Worm (Caenorhabditis elegans): Measurements from ENCODE around the gene C07G3.15.

Gene C07G3.15

ce11 chrV:3505745-3506144, 9.0 kb upstream of the C07G3.15 start:
- TF ChIP-seq him-1 (tag; optimal IDR thresholded peaks at IDR 0.05) (no peak), W03F9.2 (tag; optimal IDR thresholded peaks at IDR 0.05) (no peak), dao-5 (tag; optimal IDR thresholded peaks at IDR 0.05) (no peak)

- TF ChIP-seq W03F9.2 (tag; optimal IDR thresholded peaks at IDR 0.05) (no peak), him-1 (tag; optimal IDR thresholded peaks at IDR 0.05) (no peak), dao-5 (tag; optimal IDR thresholded peaks at IDR 0.05) (no peak)
These were observed 5.3 kb upstream of the C07G3.15 start, which contains the start of the genes C07G3.8 and C07G3.10 for ce11 chrV:3502038-3502437. Gene C07G3.8 (minus strand): TSS chrV:3502138. Gene C07G3.10 (plus strand): TSS chrV:3502307.

- no peak for TF ChIP-seq W03F9.2 (tag; optimal IDR thresholded peaks at IDR 0.05)
- no peak for TF ChIP-seq him-1 (tag; optimal IDR thresholded peaks at IDR 0.05)
- TF ChIP-seq dao-5 (tag; optimal IDR thresholded peaks at IDR 0.05), result no peak
These were observed 6.3 kb downstream of the C07G3.15 start, which contains the start of gene srbc-36 for ce11 chrV:3490435-3490834. Gene srbc-36 (minus strand): TSS chrV:3490535.

- no peak for TF ChIP-seq W03F9.2 (tag; optimal IDR thresholded peaks at IDR 0.05)
- no peak for TF ChIP-seq him-1 (tag; optimal IDR thresholded peaks at IDR 0.05)
These were observed 9.9 kb downstream of the C07G3.15 start, which contains the start of gene srbc-32 for ce11 chrV:3486857-3487256. Gene srbc-32 (minus strand): TSS chrV:3486957.

ce11 chrV:3484702-3485101, 12.1 kb downstream of the C07G3.15 start, which contains the start of gene srbc-33:
Gene srbc-33 (minus strand): TSS chrV:3484802.
- TF ChIP-seq W03F9.2 (tag; optimal IDR thresholded peaks at IDR 0.05) (no peak), dao-5 (tag; optimal IDR thresholded peaks at IDR 0.05) (no peak), him-1 (tag; optimal IDR thresholded peaks at IDR 0.05) (no peak)

ce11 chrV:3482550-3483002, 14.2 kb downstream of the C07G3.15 start, which contains the start of gene lys-7:
Gene lys-7 (minus strand): TSS chrV:3482600.
- TF ChIP-seq W03F9.2 (tag; optimal IDR thresholded peaks at IDR 0.05) (no peak), him-1 (tag; optimal IDR thresholded peaks at IDR 0.05) (no peak), dao-5 (tag; optimal IDR thresholded peaks at IDR 0.05) (no peak)

ce11 chrV:3480346-3480745, 16.4 kb downstream of the C07G3.15 start, which contains the start of gene srbc-30:
Gene srbc-30 (minus strand): TSS chrV:3480446.
- no peak for TF ChIP-seq him-1 (tag; optimal IDR thresholded peaks at IDR 0.05)

- TF ChIP-seq him-1 (tag; optimal IDR thresholded peaks at IDR 0.05), result no peak
- TF ChIP-seq dao-5 (tag; optimal IDR thresholded peaks at IDR 0.05), result no peak
- TF ChIP-seq W03F9.2 (tag; optimal IDR thresholded peaks at IDR 0.05), result no peak
These were observed 19.3 kb downstream of the C07G3.15 start, which contains the start of gene srbc-31 for ce11 chrV:3477496-3477895. Gene srbc-31 (minus strand): TSS chrV:3477596.

- no peak for TF ChIP-seq him-1 (tag; optimal IDR thresholded peaks at IDR 0.05)
- TF ChIP-seq dao-5 (tag; optimal IDR thresholded peaks at IDR 0.05), result no peak
- TF ChIP-seq W03F9.2 (tag; optimal IDR thresholded peaks at IDR 0.05), result no peak
These were observed 20.6 kb downstream of the C07G3.15 start for ce11 chrV:3476228-3476627.

- no peak for TF ChIP-seq him-1 (tag; optimal IDR thresholded peaks at IDR 0.05)
- no peak for TF ChIP-seq W03F9.2 (tag; optimal IDR thresholded peaks at IDR 0.05)
- TF ChIP-seq dao-5 (tag; optimal IDR thresholded peaks at IDR 0.05), result no peak
These were observed 21.8 kb downstream of the C07G3.15 start, which contains the start of gene oac-2 for ce11 chrV:3475021-3475420. Gene oac-2 (minus strand): TSS chrV:3475121.

ce11 chrV:3470782-3471181, 26.0 kb downstream of the C07G3.15 start, which contains the start of gene srbc-29:
Gene srbc-29 (minus strand): TSS chrV:3470882.
- no peak for TF ChIP-seq W03F9.2 (tag; optimal IDR thresholded peaks at IDR 0.05)
- TF ChIP-seq him-1 (tag; optimal IDR thresholded peaks at IDR 0.05), result no peak
- no peak for TF ChIP-seq dao-5 (tag; optimal IDR thresholded peaks at IDR 0.05)

- no peak for TF ChIP-seq dao-5 (tag; optimal IDR thresholded peaks at IDR 0.05)
- TF ChIP-seq W03F9.2 (tag; optimal IDR thresholded peaks at IDR 0.05), result no peak
- no peak for TF ChIP-seq him-1 (tag; optimal IDR thresholded peaks at IDR 0.05)
These were observed 28.3 kb downstream of the C07G3.15 start, which contains the start of gene gst-33 for ce11 chrV:3468436-3468835. Gene gst-33 (minus strand): TSS chrV:3468562.

ce11 chrV:3464897-3465296, 31.9 kb downstream of the C07G3.15 start:
- TF ChIP-seq W03F9.2 (tag; optimal IDR thresholded peaks at IDR 0.05) (no peak), him-1 (tag; optimal IDR thresholded peaks at IDR 0.05) (no peak), dao-5 (tag; optimal IDR thresholded peaks at IDR 0.05) (no peak)

- TF ChIP-seq W03F9.2 (tag; optimal IDR thresholded peaks at IDR 0.05), result no peak
- TF ChIP-seq him-1 (tag; optimal IDR thresholded peaks at IDR 0.05), result no peak
- no peak for TF ChIP-seq dao-5 (tag; optimal IDR thresholded peaks at IDR 0.05)
These were observed 33.3 kb downstream of the C07G3.15 start, which contains the start of gene slc-28.1 for ce11 chrV:3463514-3463913. Gene slc-28.1 (plus strand): TSS chrV:3463814.

ce11 chrV:3459919-3460318, 36.9 kb downstream of the C07G3.15 start, which contains the start of gene slc-28.2:
Gene slc-28.2 (plus strand): TSS chrV:3460219.
- TF ChIP-seq him-1 (tag; optimal IDR thresholded peaks at IDR 0.05), result no peak
- TF ChIP-seq W03F9.2 (tag; optimal IDR thresholded peaks at IDR 0.05), result no peak
- no peak for TF ChIP-seq dao-5 (tag; optimal IDR thresholded peaks at IDR 0.05)
